Worm (Caenorhabditis elegans): Measurements from ENCODE around the gene rbx-1.

The rbx-1 gene

DNA sequence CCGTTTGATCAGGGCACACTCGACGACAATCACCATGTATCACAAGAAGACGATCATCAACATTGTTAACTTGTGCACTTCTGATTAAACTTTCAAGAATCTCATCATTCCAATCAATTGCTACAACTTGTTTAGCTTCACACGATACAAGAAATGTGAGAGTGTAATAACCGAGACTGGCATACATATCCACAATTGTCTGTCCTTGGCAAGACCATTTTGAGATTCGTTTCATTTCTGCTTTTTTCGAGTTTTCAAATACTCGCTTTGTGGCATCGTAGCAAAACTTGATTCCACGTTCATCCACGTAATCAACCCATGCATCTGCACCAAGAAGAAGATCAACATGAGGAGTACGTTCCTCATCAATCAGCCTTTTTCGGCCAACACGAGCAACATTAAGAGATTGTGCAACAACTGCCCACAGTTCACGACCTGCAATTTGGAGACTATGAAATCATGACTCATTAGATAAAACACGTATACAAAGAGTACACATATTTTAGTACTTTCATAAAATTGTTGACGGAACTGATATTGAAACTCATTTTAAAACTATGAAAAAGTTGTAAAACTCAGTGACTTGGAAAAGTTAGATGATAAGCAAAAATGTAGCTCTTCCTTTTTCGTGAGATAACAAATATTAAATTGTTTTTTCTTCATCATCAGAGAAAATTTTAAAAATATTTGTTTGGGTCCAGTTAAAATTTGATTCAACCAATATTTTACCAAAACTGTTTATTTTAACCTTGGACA lies 22.3 kb upstream of the rbx-1 start:
- TF ChIP-seq bed-2 (GFP tag; IDR thresholded peaks at IDR 0.05) = no peak
- TF ChIP-seq tlf-1 (GFP tag; optimal IDR thresholded peaks at IDR 0.05) = no peak
- TF ChIP-seq lin-40 (tag; optimal IDR thresholded peaks at IDR 0.05) = no peak
- TF ChIP-seq Y95B8A.8 (GFP tag; IDR thresholded peaks at IDR 0.05) = no peak
- no peak for TF ChIP-seq lin-54 (GFP tag; optimal IDR thresholded peaks at IDR 0.05)
- TF ChIP-seq F55B11.4 (tag; optimal IDR thresholded peaks at IDR 0.05; ENCODE audit: borderline replicate concordance, insufficient read depth) = no peak

DNA sequence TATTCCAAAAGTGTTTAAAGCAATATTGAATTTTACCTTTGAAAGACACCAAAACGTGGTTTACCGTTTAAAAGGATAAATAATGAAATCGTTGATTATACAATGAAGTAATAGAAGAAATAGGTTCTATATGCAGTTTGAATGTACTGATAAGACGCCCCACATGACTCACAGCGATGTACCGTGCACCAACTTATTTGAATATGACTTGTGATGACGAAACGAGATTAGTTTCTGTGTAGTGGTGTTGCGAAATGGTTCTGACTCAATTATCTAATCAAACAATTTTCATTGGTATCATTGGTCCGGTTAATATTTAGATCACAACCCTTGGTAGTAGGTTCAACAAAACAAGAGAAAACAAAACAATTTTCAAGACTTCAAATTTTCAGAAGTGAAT lies 20.9 kb upstream of the rbx-1 start:
- TF ChIP-seq nhr-80 (tag; optimal IDR thresholded peaks at IDR 0.05) (peak; percentile 45), cebp-1 (GFP tag; IDR thresholded peaks at IDR 0.05) (peak; percentile 83), cebp-1 (tag; optimal IDR thresholded peaks at IDR 0.05) (no peak), ztf-18 (tag; optimal IDR thresholded peaks at IDR 0.05) (no peak)

DNA sequence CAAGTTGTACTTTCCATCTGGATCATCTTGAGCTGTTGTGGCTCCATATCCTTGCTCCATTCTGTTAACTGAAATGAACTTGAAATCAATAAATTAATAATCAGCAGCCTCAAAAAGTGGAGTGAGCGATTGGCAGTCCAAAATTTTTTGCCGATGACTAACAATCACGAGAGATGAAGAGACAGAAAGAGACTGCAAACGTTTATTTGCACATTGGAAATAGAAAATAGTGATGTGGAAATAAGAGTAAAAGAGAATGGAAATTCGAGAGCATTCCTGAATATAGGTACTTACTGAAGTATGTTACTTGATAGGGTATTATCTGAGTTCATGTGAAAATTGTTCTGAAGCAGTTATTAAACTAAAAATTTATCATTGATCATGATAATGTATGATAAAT lies 19.4 kb upstream of the rbx-1 start, which contains the start of gene tag-120:
Gene tag-120, minus strand, starts transcription at position 68 of the 400 bp plus-strand sequence.
- no peak for TF ChIP-seq rcor-1 (GFP tag; IDR thresholded peaks at IDR 0.05)
- TF ChIP-seq ztf-28 (GFP tag; IDR thresholded peaks at IDR 0.05) = no peak
- TF ChIP-seq nhr-80 (tag; optimal IDR thresholded peaks at IDR 0.05) = peak; percentile 49
- TF ChIP-seq nfyb-1 (GFP tag; IDR thresholded peaks at IDR 0.05) = no peak

DNA sequence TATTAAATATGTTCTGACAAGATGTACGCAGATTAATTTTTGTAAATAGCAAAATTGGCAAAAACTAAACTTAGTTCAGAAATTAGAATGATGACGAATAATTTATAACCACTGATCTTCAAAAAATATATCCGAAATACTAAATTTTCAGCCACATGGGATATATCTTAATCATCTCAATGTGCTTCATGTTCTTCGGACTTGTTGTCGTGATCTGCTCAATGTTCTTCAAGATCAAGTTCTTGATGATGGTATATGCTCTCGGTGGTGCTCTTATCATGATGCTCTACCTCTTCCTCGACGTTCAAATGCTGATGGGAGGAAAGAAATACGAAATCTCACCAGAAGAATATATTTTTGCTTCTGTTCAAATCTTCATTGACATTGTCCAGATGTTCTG lies 16.3 kb upstream of the rbx-1 start:
- TF ChIP-seq gei-17 (GFP tag; optimal IDR thresholded peaks at IDR 0.05) = no peak
- TF ChIP-seq pbrm-1 (GFP tag; IDR thresholded peaks at IDR 0.05) = no peak

DNA sequence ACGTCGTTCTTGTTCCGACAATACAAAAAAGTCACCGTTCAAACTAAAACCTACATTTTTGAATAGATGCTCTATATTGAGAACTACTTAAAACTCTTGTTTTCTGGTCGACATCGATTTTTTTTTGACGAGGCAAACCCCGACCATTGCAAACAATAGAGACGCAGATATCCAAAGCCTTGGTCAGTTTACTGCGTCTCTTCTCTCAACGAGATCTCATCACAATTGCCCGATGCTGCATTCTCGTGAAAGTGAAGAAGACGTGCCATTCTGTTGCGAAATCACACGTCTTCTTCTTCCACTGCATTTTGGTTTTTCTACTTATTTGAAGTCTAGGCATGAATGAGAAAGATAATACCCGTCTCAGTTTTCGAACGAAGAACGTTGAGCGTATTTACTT lies 14.1 kb upstream of the rbx-1 start:
- TF ChIP-seq hmg-1.2 (GFP tag; IDR thresholded peaks at IDR 0.05) = peak; percentile 63; the same call in 1 of the 2 replicates
- no peak for TF ChIP-seq B0336.3 (GFP tag; IDR thresholded peaks at IDR 0.05)
- peak; percentile 47 for TF ChIP-seq K12H6.12 (tag; optimal IDR thresholded peaks at IDR 0.05)
- TF ChIP-seq cebp-1 (GFP tag; IDR thresholded peaks at IDR 0.05) = peak; percentile 78; the same call in 1 of the 2 replicates
- peak; percentile 96 for TF ChIP-seq cebp-1 (tag; optimal IDR thresholded peaks at IDR 0.05)
- TF ChIP-seq fkh-3 (tag; optimal IDR thresholded peaks at IDR 0.05) = no peak
- peak; percentile 74 for TF ChIP-seq ceh-27 (GFP tag; optimal IDR thresholded peaks at IDR 0.05)
- no peak for TF ChIP-seq attf-5 (GFP tag; optimal IDR thresholded peaks at IDR 0.05)

DNA sequence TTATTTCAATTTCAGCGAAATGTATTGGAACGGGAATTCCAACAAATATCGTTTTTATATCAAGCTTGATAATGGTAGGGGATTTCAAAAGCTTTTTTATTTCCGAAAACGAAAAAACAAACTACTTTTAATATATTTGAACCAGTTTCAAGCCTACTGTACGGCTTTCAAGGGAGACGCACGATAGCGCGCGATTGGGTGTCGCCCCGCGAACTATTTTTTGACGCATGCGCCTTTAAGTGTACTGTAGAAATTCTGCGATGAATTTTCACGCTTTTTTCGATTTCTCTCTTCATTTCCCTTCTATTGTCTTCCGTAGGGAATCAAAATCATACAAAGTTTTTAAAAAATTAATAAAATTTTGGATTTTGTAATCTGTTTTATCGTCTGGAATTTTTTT lies 13.2 kb upstream of the rbx-1 start:
- no peak for TF ChIP-seq lin-35 (GFP tag; optimal IDR thresholded peaks at IDR 0.05)
- no peak for TF ChIP-seq B0035.1 (tag; optimal IDR thresholded peaks at IDR 0.05)
- no peak for TF ChIP-seq nhr-27 (tag; optimal IDR thresholded peaks at IDR 0.05)
- TF ChIP-seq Y79H2A.3 (GFP tag; conservative IDR thresholded peaks at IDR 0.05) = no peak
- no peak; the same call in 1 of the 2 replicates for TF ChIP-seq D2030.7 (GFP tag; IDR thresholded peaks at IDR 0.05)
- TF ChIP-seq F57A8.1 (GFP tag; optimal IDR thresholded peaks at IDR 0.05) = no peak
- no peak for TF ChIP-seq Y53G8AR.9 (GFP tag; conservative IDR thresholded peaks at IDR 0.05)
- TF ChIP-seq F33H1.4 (GFP tag; IDR thresholded peaks at IDR 0.05) = peak; percentile 64
- TF ChIP-seq ceh-91 (GFP tag; IDR thresholded peaks at IDR 0.05) = peak; percentile 63
- no peak for TF ChIP-seq pbrm-1 (GFP tag; IDR thresholded peaks at IDR 0.05)
- TF ChIP-seq sea-2 (GFP tag; IDR thresholded peaks at IDR 0.05) = no peak
- no peak for TF ChIP-seq ZK185.1 (tag; optimal IDR thresholded peaks at IDR 0.05; ENCODE audit: poor library complexity, severe bottlenecking)
- TF ChIP-seq gei-17 (GFP tag; optimal IDR thresholded peaks at IDR 0.05) = no peak
- no peak for TF ChIP-seq him-1 (tag; optimal IDR thresholded peaks at IDR 0.05)
- TF ChIP-seq efl-1 (GFP tag; optimal IDR thresholded peaks at IDR 0.05) = peak; percentile 85
- TF ChIP-seq dpl-1 (GFP tag; optimal IDR thresholded peaks at IDR 0.05) = peak; percentile 43
- peak; percentile 42 for TF ChIP-seq xnd-1 (tag; optimal IDR thresholded peaks at IDR 0.05)
- peak; percentile 83 for TF ChIP-seq madf-6 (GFP tag; IDR thresholded peaks at IDR 0.05)
- TF ChIP-seq lsl-1 (GFP tag; optimal IDR thresholded peaks at IDR 0.05) = peak; percentile 86
- TF ChIP-seq madf-8 (GFP tag; conservative IDR thresholded peaks at IDR 0.05) = peak; percentile 44
- TF ChIP-seq K12H6.12 (tag; optimal IDR thresholded peaks at IDR 0.05) = no peak

All from whole organism, young adult.